Worm (Caenorhabditis elegans) whole organism, L1 larva: ENCODE measurements around the gene ZK1320.5.

Experiments
- ama-1 ChIP-seq: fragments of 150-350 bp; optimal IDR thresholded peaks from 2 replicates; lab custom pipeline; 2014
- ceh-82 ChIP-seq, 3 experiments: fragments of 150-350 bp in 1 of 3; sonication (generic microtip) in 2 of 3; optimal IDR thresholded peaks; 2 replicates each; lab custom pipeline; 2014 to 2017; ENCODE audit warnings: missing biosample characterization in 3 of 3, missing genetic modification characterization in 3 of 3
- elt-2 ChIP-seq: sonication (generic microtip); optimal IDR thresholded peaks from 2 replicates; lab custom pipeline; 2016; ENCODE audit warnings: missing genetic modification characterization, mild to moderate bottlenecking, inconsistent platforms, missing compliant biosample characterization, missing genetic modification reagents
- fos-1 ChIP-seq: fragments of 150-350 bp; optimal IDR thresholded peaks from 2 replicates; lab custom pipeline; 2014; ENCODE audit warnings: missing biosample characterization, missing genetic modification characterization
- lin-39 ChIP-seq: fragments of 150-350 bp; optimal IDR thresholded peaks from 2 replicates; lab custom pipeline; 2014; ENCODE audit warnings: missing biosample characterization, missing genetic modification reagents, missing genetic modification characterization
- mdl-1 ChIP-seq, 2 experiments: fragments of 150-350 bp; optimal IDR thresholded peaks; 2 replicates each; lab custom pipeline; 2014 to 2017; ENCODE audit warnings: missing biosample characterization in 2 of 2, missing genetic modification characterization in 2 of 2, inconsistent platforms in 1 of 2
- nhr-11 ChIP-seq: fragments of 150-350 bp; optimal IDR thresholded peaks from 2 replicates; lab custom pipeline; 2014; ENCODE audit warnings: missing biosample characterization, missing genetic modification characterization
- nhr-237 ChIP-seq: fragments of 150-350 bp; optimal IDR thresholded peaks from 2 replicates; lab custom pipeline; 2014; ENCODE audit warnings: missing biosample characterization, missing genetic modification characterization
- tbx-2 ChIP-seq: sonication (generic microtip); optimal IDR thresholded peaks from 2 replicates; lab custom pipeline; 2016; ENCODE audit warnings: missing genetic modification characterization, missing compliant biosample characterization
- unc-30 ChIP-seq: sonication (generic microtip); optimal IDR thresholded peaks from 2 replicates; lab custom pipeline; 2017; ENCODE audit warnings: missing biosample characterization, missing genetic modification characterization
- ztf-11 ChIP-seq, 2 experiments: sonication (generic microtip); optimal IDR thresholded peaks; 2 replicates each; lab custom pipeline; 2016 to 2017; ENCODE audit warnings: missing genetic modification characterization in 2 of 2, missing biosample characterization in 1 of 2, missing compliant biosample characterization in 1 of 2

- no peak for TF ChIP-seq ztf-11 (tag; optimal IDR thresholded peaks at IDR 0.05; lab: Kevin White, UChicago)
- TF ChIP-seq lin-39 (tag; lab: Kevin White, UChicago) = no peak
- no peak for TF ChIP-seq unc-30
- TF ChIP-seq fos-1 (tag; lab: Kevin White, UChicago) = no peak
- TF ChIP-seq ceh-82 (tag; optimal IDR thresholded peaks at IDR 0.05; lab: Kevin White, UChicago) = no peak
- TF ChIP-seq tbx-2 (tag; lab: Kevin White, UChicago) = no peak
- no peak for TF ChIP-seq ama-1 (lab: Kevin White, UChicago)
- TF ChIP-seq elt-2 (tag; lab: Kevin White, UChicago) = no peak
- TF ChIP-seq nhr-237 (tag; lab: Kevin White, UChicago) = no peak
- TF ChIP-seq mdl-1 (tag; optimal IDR thresholded peaks at IDR 0.05; lab: Kevin White, UChicago) = no peak
- TF ChIP-seq nhr-11 = no peak
These were observed 30.5 kb upstream of the ZK1320.5 start for ce11 chrII:9695942-9696341.
